Fruit fly (Drosophila melanogaster): Measurements from ENCODE around the gene nero.
A peak's percentile ranks its signal among the peaks of the same experiment; 100 is the strongest.

nero gene

dm6 chr3R:31745629-31746081, 1.7 kb downstream of the nero start, which contains the start of gene awd:
awd (minus strand) TSS chr3R:31746077.
- TF ChIP-seq Blimp-1 (GFP tag; optimal IDR thresholded peaks at IDR 0.05) (no peak), Gug (GFP tag; IDR thresholded peaks at IDR 0.05) (no peak), Eip93F (GFP tag; optimal IDR thresholded peaks at IDR 0.05) (no peak), achi (GFP tag; optimal IDR thresholded peaks at IDR 0.05) (peak; percentile 18), net (GFP tag; optimal IDR thresholded peaks at IDR 0.05) (peak; percentile 7), lz (GFP tag; optimal IDR thresholded peaks at IDR 0.05) (no peak), Eip75B (GFP tag; optimal IDR thresholded peaks at IDR 0.05) (peak; percentile 51), CG32006 (GFP tag; optimal IDR thresholded peaks at IDR 0.05) (no peak), Sox14 (GFP tag; optimal IDR thresholded peaks at IDR 0.05) (peak; percentile 57), pdm3 (GFP tag; optimal IDR thresholded peaks at IDR 0.05) (no peak), CG8632 (GFP tag; optimal IDR thresholded peaks at IDR 0.05) (no peak), CG6808 (GFP tag; optimal IDR thresholded peaks at IDR 0.05) (peak; percentile 25), dac (GFP tag; optimal IDR thresholded peaks at IDR 0.05) (no peak), Eip78C (GFP tag) (peak; percentile 70), Sox15 (GFP tag; optimal IDR thresholded peaks at IDR 0.05) (no peak), CG31627 (GFP tag; optimal IDR thresholded peaks at IDR 0.05) (no peak), CG6854 (GFP tag; optimal IDR thresholded peaks at IDR 0.05) (peak; percentile 45), CG6163 (GFP tag; IDR thresholded peaks at IDR 0.05) (peak; percentile 14; the same call in 1 of the 3 replicates), fd59A (GFP tag; optimal IDR thresholded peaks at IDR 0.05) (no peak), dsx (GFP tag; optimal IDR thresholded peaks at IDR 0.05; ENCODE audit: poor library complexity, severe bottlenecking) (peak; percentile 10), Sox102F (GFP tag; optimal IDR thresholded peaks at IDR 0.05) (no peak), CG9139 (GFP tag; optimal IDR thresholded peaks at IDR 0.05) (peak; percentile 15), cyc (GFP tag; optimal IDR thresholded peaks at IDR 0.05) (no peak), CG10669 (GFP tag; optimal IDR thresholded peaks at IDR 0.05) (no peak), CG16779 (tag; optimal IDR thresholded peaks at IDR 0.05) (peak; percentile 28), fkh (GFP tag; optimal IDR thresholded peaks at IDR 0.05) (no peak), CG7368 (GFP tag; optimal IDR thresholded peaks at IDR 0.05) (no peak), Hr39 (GFP tag; optimal IDR thresholded peaks at IDR 0.05) (no peak), Smox (GFP tag; optimal IDR thresholded peaks at IDR 0.05) (no peak), CG10631 (GFP tag; optimal IDR thresholded peaks at IDR 0.05) (no peak), CG11902 (GFP tag; optimal IDR thresholded peaks at IDR 0.05) (no peak), CG6792 (GFP tag; optimal IDR thresholded peaks at IDR 0.05) (no peak), CG8119 (GFP tag; IDR thresholded peaks at IDR 0.05) (peak; percentile 49; the same call in 2 of the 3 replicates), Ets96B (tag; optimal IDR thresholded peaks at IDR 0.05) (no peak), Hr38 (GFP tag; optimal IDR thresholded peaks at IDR 0.05) (no peak), CG11294 (GFP tag; IDR thresholded peaks at IDR 0.05) (no peak), CG6276 (GFP tag; optimal IDR thresholded peaks at IDR 0.05) (no peak), spab (GFP tag; optimal IDR thresholded peaks at IDR 0.05) (no peak), OdsH (GFP tag; optimal IDR thresholded peaks at IDR 0.05) (no peak), ss (GFP tag; optimal IDR thresholded peaks at IDR 0.05) (peak; percentile 42 to 47), CG3919 (GFP tag; optimal IDR thresholded peaks at IDR 0.05) (peak; percentile 1), eg (GFP tag; IDR thresholded peaks at IDR 0.05) (no peak), Lpt (GFP tag; optimal IDR thresholded peaks at IDR 0.05) (no peak), esn (GFP tag; optimal IDR thresholded peaks at IDR 0.05) (peak; percentile 35), Met (GFP tag; optimal IDR thresholded peaks at IDR 0.05) (peak; percentile 6), vri (GFP tag; optimal IDR thresholded peaks at IDR 0.05) (no peak), salr (GFP tag; optimal IDR thresholded peaks at IDR 0.05) (no peak), CG11762 (GFP tag; optimal IDR thresholded peaks at IDR 0.05; ENCODE audit: insufficient read depth) (no peak), CG15336 (GFP tag; IDR thresholded peaks at IDR 0.05) (no peak), Hr4 (GFP tag; optimal IDR thresholded peaks at IDR 0.05) (no peak), fd85E (GFP tag; optimal IDR thresholded peaks at IDR 0.05) (no peak), CG3032 (tag; optimal IDR thresholded peaks at IDR 0.05) (peak; percentile 9)

Data from whole organism, prepupa.